Fruit fly (Drosophila melanogaster): ENCODE data around the gene Sol1.

Sol1 gene

DNA sequence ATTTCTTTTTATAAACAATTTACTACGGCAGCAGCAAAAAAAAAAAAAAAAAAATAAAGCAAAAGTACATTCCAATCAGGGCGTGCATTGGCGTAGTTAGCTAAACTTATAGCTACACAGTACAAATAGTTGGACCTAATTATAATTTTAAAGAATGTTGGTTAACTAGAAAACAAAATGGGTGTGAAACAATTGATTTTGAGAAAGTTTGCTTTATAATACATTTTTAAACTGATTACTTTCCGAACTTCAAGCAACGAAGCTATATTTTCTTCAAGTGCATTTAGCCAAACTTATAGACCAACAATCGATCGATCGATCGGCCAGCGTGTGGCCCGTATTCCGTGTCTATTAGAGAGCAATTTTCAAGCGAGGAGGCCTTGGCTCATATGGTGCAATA is 65.3 kb downstream of the Sol1 start (continued):
- no peak for TF ChIP-seq CG1233 (GFP tag; optimal IDR thresholded peaks at IDR 0.05)
- TF ChIP-seq CG11398 (GFP tag; optimal IDR thresholded peaks at IDR 0.05) = no peak
- TF ChIP-seq ind (GFP tag; optimal IDR thresholded peaks at IDR 0.05) = peak; percentile 34
- TF ChIP-seq CG6689 (GFP tag; IDR thresholded peaks at IDR 0.05) = 0 out of 2 replicates have a peak, but pooled peaks have one; percentile 8
- no peak for TF ChIP-seq jigr1 (GFP tag; IDR thresholded peaks at IDR 0.05)
- TF ChIP-seq Dbx (GFP tag; IDR thresholded peaks at IDR 0.05) = no peak
- TF ChIP-seq CG31365 (tag; optimal IDR thresholded peaks at IDR 0.05) = no peak
- no peak for TF ChIP-seq Six4 (GFP tag; optimal IDR thresholded peaks at IDR 0.05)
- no peak for TF ChIP-seq CG4360 (GFP tag; IDR thresholded peaks at IDR 0.05)
- TF ChIP-seq Sox102F (GFP tag; optimal IDR thresholded peaks at IDR 0.05) = peak; percentile 73
- peak; percentile 48 for TF ChIP-seq Fer3 (tag; optimal IDR thresholded peaks at IDR 0.05)
- TF ChIP-seq MESR4 (GFP tag; optimal IDR thresholded peaks at IDR 0.05) = no peak
- TF ChIP-seq E2f2 (GFP tag; IDR thresholded peaks at IDR 0.05) = peak; percentile 13; the same call in 1 of the 2 replicates
- no peak for TF ChIP-seq CG7928 (GFP tag; optimal IDR thresholded peaks at IDR 0.05)
- no peak; the same call in 1 of the 2 replicates for TF ChIP-seq seq (GFP tag; IDR thresholded peaks at IDR 0.05)
- TF ChIP-seq hkb (optimal IDR thresholded peaks at IDR 0.05) = no peak
- peak; percentile 62 for TF ChIP-seq hkb (GFP tag; IDR thresholded peaks at IDR 0.05)
- TF ChIP-seq CG2712 (tag; optimal IDR thresholded peaks at IDR 0.05) = peak; percentile 29
- TF ChIP-seq ac (GFP tag; optimal IDR thresholded peaks at IDR 0.05) = no peak
- TF ChIP-seq CG18011 (GFP tag; optimal IDR thresholded peaks at IDR 0.05) = no peak
- TF ChIP-seq H2.0 (GFP tag; IDR thresholded peaks at IDR 0.05) = peak; percentile 43; the same call in 1 of the 2 replicates
- no peak for TF ChIP-seq D (optimal IDR thresholded peaks at IDR 0.05)
- no peak for TF ChIP-seq D (GFP tag; optimal IDR thresholded peaks at IDR 0.05)
- peak; percentile 4 for TF ChIP-seq CG12744 (GFP tag; optimal IDR thresholded peaks at IDR 0.05)
- TF ChIP-seq sim (GFP tag; IDR thresholded peaks at IDR 0.05) = no peak
- TF ChIP-seq Fer1 (GFP tag; optimal IDR thresholded peaks at IDR 0.05) = peak; percentile 43
- no peak for TF ChIP-seq tio (GFP tag; optimal IDR thresholded peaks at IDR 0.05)
- TF ChIP-seq grau (tag; optimal IDR thresholded peaks at IDR 0.05) = peak; percentile 52
- TF ChIP-seq CG6854 (GFP tag; optimal IDR thresholded peaks at IDR 0.05) = no peak
- 0 out of 2 replicates have a peak, but pooled peaks have one; percentile 31 for TF ChIP-seq sisA (GFP tag; IDR thresholded peaks at IDR 0.05)
- no peak for TF ChIP-seq pho (GFP tag; optimal IDR thresholded peaks at IDR 0.05)
- no peak for TF ChIP-seq HLHmδ (GFP tag; optimal IDR thresholded peaks at IDR 0.05)
- peak; percentile 17 for TF ChIP-seq pum (GFP tag; optimal IDR thresholded peaks at IDR 0.05)
- peak; percentile 24 for TF ChIP-seq slp2 (GFP tag; optimal IDR thresholded peaks at IDR 0.05)
- TF ChIP-seq ERR (GFP tag; optimal IDR thresholded peaks at IDR 0.05) = no peak
- TF ChIP-seq crp (GFP tag; optimal IDR thresholded peaks at IDR 0.05) = no peak
- TF ChIP-seq nmo (GFP tag; optimal IDR thresholded peaks at IDR 0.05) = peak; percentile 27
- no peak for TF ChIP-seq nerfin-2 (GFP tag; IDR thresholded peaks at IDR 0.05; ENCODE audit: partially characterized antibody)
- TF ChIP-seq MTF-1 (GFP tag; optimal IDR thresholded peaks at IDR 0.05; ENCODE audit: borderline replicate concordance) = no peak
- TF ChIP-seq Scr (GFP tag; IDR thresholded peaks at IDR 0.05; ENCODE audit: partially characterized antibody) = no peak
- TF ChIP-seq Vsx1 (GFP tag; optimal IDR thresholded peaks at IDR 0.05) = no peak
- TF ChIP-seq sqz (GFP tag; optimal IDR thresholded peaks at IDR 0.05) = no peak
- peak; percentile 18 for TF ChIP-seq Hr3 (GFP tag; optimal IDR thresholded peaks at IDR 0.05)
- TF ChIP-seq scrt (GFP tag; optimal IDR thresholded peaks at IDR 0.05) = no peak
- TF ChIP-seq bowl (GFP tag; IDR thresholded peaks at IDR 0.05) = no peak
- TF ChIP-seq Drgx (GFP tag; IDR thresholded peaks at IDR 0.05) = peak; percentile 13; the same call in 1 of the 2 replicates
- TF ChIP-seq sr (GFP tag; IDR thresholded peaks at IDR 0.05) = no peak
- peak; percentile 65 for TF ChIP-seq dmrt99B (tag; optimal IDR thresholded peaks at IDR 0.05)
- TF ChIP-seq Rfx (GFP tag; IDR thresholded peaks at IDR 0.05) = peak; percentile 23; the same call in 1 of the 2 replicates
- TF ChIP-seq bigmax (GFP tag; optimal IDR thresholded peaks at IDR 0.05) = no peak
- TF ChIP-seq tap (tag; optimal IDR thresholded peaks at IDR 0.05) = peak; percentile 57
- no peak for TF ChIP-seq CrebB (tag; optimal IDR thresholded peaks at IDR 0.05)

All from whole organism, embryonic.